Worm (Caenorhabditis elegans) whole organism, L3 larva: Measurements from ENCODE around the gene slc-25A10.

Experiments used
- daf-12 ChIP-seq: fragments of 150-350 bp; optimal IDR thresholded peaks from 2 replicates; lab custom pipeline; 2014; ENCODE audit warnings: missing biosample characterization, missing genetic modification reagents, missing genetic modification characterization
- eor-1 ChIP-seq, 2 experiments: fragments of 150-350 bp; optimal IDR thresholded peaks; 2 replicates each; lab custom pipeline; 2014 to 2018; ENCODE audit warnings: missing biosample characterization in 2 of 2, missing genetic modification characterization in 2 of 2
- jun-1 ChIP-seq: fragments of 150-350 bp; optimal IDR thresholded peaks from 2 replicates; lab custom pipeline; 2014; ENCODE audit warnings: missing biosample characterization, missing genetic modification reagents, missing genetic modification characterization
- lin-15B ChIP-seq: fragments of 150-350 bp; optimal IDR thresholded peaks from 2 replicates; lab custom pipeline; 2014; ENCODE audit warnings: missing biosample characterization, missing genetic modification characterization
- nhr-28 ChIP-seq: fragments of 150-350 bp; optimal IDR thresholded peaks from 2 replicates; lab custom pipeline; 2014; ENCODE audit warnings: missing biosample characterization, missing genetic modification characterization
- snpc-4 ChIP-seq: fragments of 150-350 bp; optimal IDR thresholded peaks from 2 replicates; lab custom pipeline; 2014; ENCODE audit warnings: missing biosample characterization, missing genetic modification characterization
- ztf-11 ChIP-seq: fragments of 150-350 bp; optimal IDR thresholded peaks from 2 replicates; lab custom pipeline; 2014; ENCODE audit warnings: missing biosample characterization, missing genetic modification characterization

ce11 chrX:6738535-6738934, 13.1 kb upstream of the slc-25A10 start:
- no peak for TF ChIP-seq ztf-11 (tag; lab: Kevin White, UChicago)
- no peak for TF ChIP-seq daf-12 (tag; lab: Kevin White, UChicago)
- TF ChIP-seq lin-15B (tag; lab: Kevin White, UChicago): no peak
- TF ChIP-seq jun-1 (tag; lab: Kevin White, UChicago): no peak
- TF ChIP-seq eor-1 (tag; optimal IDR thresholded peaks at IDR 0.05; lab: Kevin White, UChicago): no peak
- no peak for TF ChIP-seq snpc-4
- TF ChIP-seq nhr-28: no peak
